Fruit fly (Drosophila melanogaster): Measurements from ENCODE around the gene CG15145.

Gene CG15145

dm6 chr2L:17514090-17514715 is 17.8 kb downstream of the CG15145 start:
- TF ChIP-seq CG8478 (optimal IDR thresholded peaks at IDR 0.05), result no peak
- TF ChIP-seq CTCF (optimal IDR thresholded peaks at IDR 0.05), result no peak

- peak; percentile 37 to 57 for TF ChIP-seq CTCF (optimal IDR thresholded peaks at IDR 0.05)
- TF ChIP-seq CG8478 (optimal IDR thresholded peaks at IDR 0.05), result no peak
Measured at dm6 chr2L:17500946-17501451, 31.0 kb downstream of the CG15145 start, which contains the start of the genes mEFTs and Dhc36C. mEFTs (minus strand) TSS chr2L:17501106. Dhc36C (plus strand) TSS chr2L:17501401.

- TF ChIP-seq CG8478 (optimal IDR thresholded peaks at IDR 0.05) (no peak), CTCF (optimal IDR thresholded peaks at IDR 0.05) (no peak)
Measured at dm6 chr2L:17498721-17499120, 33.3 kb downstream of the CG15145 start, which contains the start of gene CG15142. CG15142 (minus strand) TSS chr2L:17498821.

- TF ChIP-seq CTCF (optimal IDR thresholded peaks at IDR 0.05) (no peak), CG8478 (optimal IDR thresholded peaks at IDR 0.05) (no peak)
Measured at dm6 chr2L:17497108-17497507, 34.9 kb downstream of the CG15145 start, which contains the start of gene qua. qua (minus strand) TSS chr2L:17497208.

dm6 chr2L:17495759-17496158 is 36.3 kb downstream of the CG15145 start:
- no peak for TF ChIP-seq CG8478 (optimal IDR thresholded peaks at IDR 0.05)
- no peak for TF ChIP-seq CTCF (optimal IDR thresholded peaks at IDR 0.05)

dm6 chr2L:17492680-17493079 is 39.4 kb downstream of the CG15145 start:
- TF ChIP-seq CTCF (optimal IDR thresholded peaks at IDR 0.05) (no peak), CG8478 (optimal IDR thresholded peaks at IDR 0.05) (no peak)

- TF ChIP-seq CTCF (optimal IDR thresholded peaks at IDR 0.05) (no peak), CG8478 (optimal IDR thresholded peaks at IDR 0.05) (no peak)
Measured at dm6 chr2L:17486264-17486663, 45.8 kb downstream of the CG15145 start, which contains the start of gene CG43220. CG43220 (plus strand) TSS chr2L:17486564.

dm6 chr2L:17485457-17485856 is 46.6 kb downstream of the CG15145 start, which contains the start of the genes CG43221 and CG43645:
CG43221 (plus strand) TSS chr2L:17485757.
CG43645 (plus strand) TSS chr2L:17485757.
- no peak for TF ChIP-seq CG8478 (optimal IDR thresholded peaks at IDR 0.05)
- TF ChIP-seq CTCF (optimal IDR thresholded peaks at IDR 0.05), result no peak

- TF ChIP-seq CTCF (optimal IDR thresholded peaks at IDR 0.05), result peak in 1 of 2 experiments; percentile 18
- TF ChIP-seq CG8478 (optimal IDR thresholded peaks at IDR 0.05), result no peak
Measured at dm6 chr2L:17484174-17484573, 47.9 kb downstream of the CG15145 start, which contains the start of the genes GCS2beta and CG5131. GCS2beta (minus strand) TSS chr2L:17484307. CG5131 (plus strand) TSS chr2L:17484501.

dm6 chr2L:17480943-17481580 is 51.0 kb downstream of the CG15145 start, which contains the start of the genes fws and Lamtor3:
fws (minus strand) TSS chr2L:17481029.
Lamtor3 (plus strand) TSS chr2L:17481231.
- no peak for TF ChIP-seq CG8478 (optimal IDR thresholded peaks at IDR 0.05)
- TF ChIP-seq CTCF (optimal IDR thresholded peaks at IDR 0.05), result no peak
